Worm (Caenorhabditis elegans): Measurements from ENCODE around the gene iglr-1.

Gene iglr-1

DNA sequence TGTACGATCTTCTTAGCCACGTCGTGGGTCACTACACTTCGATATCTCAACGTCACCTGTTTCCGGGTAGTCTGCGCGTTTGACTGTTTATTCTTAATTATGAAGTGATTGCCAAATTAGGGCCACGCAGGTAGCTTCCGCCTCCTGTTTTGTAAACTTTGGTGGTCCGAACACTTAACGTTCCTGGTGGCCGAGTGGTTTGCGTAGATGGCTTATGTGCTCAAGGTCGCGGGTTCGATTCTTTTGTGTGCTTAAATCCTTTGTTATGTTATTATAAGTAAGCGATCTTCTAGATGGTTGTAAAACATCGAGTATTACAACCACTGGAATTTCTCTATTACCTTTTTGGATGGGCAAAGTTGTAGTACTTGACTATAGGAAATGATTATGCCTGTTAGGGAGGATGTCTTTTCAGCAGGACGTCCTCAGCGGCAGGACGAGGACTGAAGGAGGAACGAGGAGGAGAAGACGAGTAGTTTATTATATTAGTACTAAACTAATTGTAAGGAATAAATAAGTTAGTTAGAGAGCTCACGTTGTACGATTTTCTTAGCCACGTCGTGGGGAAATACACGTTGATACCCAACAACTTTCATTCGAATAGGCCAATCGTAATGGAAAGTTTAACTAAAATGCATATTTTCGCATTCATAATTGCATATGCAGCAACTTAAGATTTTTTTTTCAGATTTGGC lies 14.2 kb downstream of the iglr-1 start:
- TF ChIP-seq nhr-85 (tag): peak; percentile 7
- no peak for TF ChIP-seq pqm-1 (tag; optimal IDR thresholded peaks at IDR 0.05)
- no peak for TF ChIP-seq nhr-71 (tag; optimal IDR thresholded peaks at IDR 0.05)

DNA sequence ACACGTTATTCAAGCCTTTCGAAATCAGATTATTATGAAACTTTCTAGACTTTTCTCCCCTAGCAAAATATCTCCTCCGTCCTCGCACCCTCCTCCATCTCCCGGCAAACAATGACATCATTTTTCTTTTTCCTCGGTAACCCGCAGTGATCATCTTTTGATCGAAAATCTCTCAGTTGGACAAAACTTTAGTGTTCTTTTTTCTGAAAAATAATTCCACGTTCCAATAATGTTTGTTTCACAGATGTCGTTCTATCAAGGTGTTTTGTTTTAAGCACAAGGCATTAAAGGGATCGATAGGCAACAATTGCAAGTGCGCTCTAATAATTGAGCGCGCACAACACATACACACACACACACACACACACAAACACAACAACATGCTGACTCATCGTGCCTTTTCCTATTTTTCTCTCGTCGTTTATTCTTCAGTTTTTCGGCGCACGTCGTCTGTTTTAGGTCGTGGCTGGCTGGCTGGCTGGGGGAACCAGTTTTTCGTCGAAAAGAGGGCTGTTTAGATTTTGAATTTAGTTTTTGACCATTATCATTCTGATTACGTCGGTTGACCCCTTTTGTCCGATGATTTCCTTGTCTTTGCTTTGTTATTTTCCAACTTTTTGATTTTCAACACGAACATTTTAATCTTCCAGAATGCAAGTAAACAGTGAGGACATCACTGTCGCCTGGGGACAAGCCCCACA lies 15.6 kb downstream of the iglr-1 start, which contains the start of gene F20D1.3:
F20D1.3 (plus strand) TSS at position 651 of the 701 bp plus-strand sequence.
- peak; percentile 77 for TF ChIP-seq jun-1 (tag; optimal IDR thresholded peaks at IDR 0.05)
- TF ChIP-seq tlp-1 (tag; optimal IDR thresholded peaks at IDR 0.05): no peak
- TF ChIP-seq alr-1 (tag; optimal IDR thresholded peaks at IDR 0.05; ENCODE audit: borderline replicate concordance): no peak
- peak; percentile 68 for TF ChIP-seq C16A3.4 (tag; optimal IDR thresholded peaks at IDR 0.05)
- no peak for TF ChIP-seq aly-2 (tag; optimal IDR thresholded peaks at IDR 0.05)
- peak; percentile 55 for TF ChIP-seq nhr-47 (tag; optimal IDR thresholded peaks at IDR 0.05)
- peak; percentile 11 for TF ChIP-seq nhr-90 (tag; optimal IDR thresholded peaks at IDR 0.05; ENCODE audit: poor library complexity)
- peak; percentile 11 for TF ChIP-seq nhr-77 (tag; optimal IDR thresholded peaks at IDR 0.05)
- peak; percentile 97 for TF ChIP-seq fos-1 (tag; optimal IDR thresholded peaks at IDR 0.05)
- peak; percentile 8 to 42 for TF ChIP-seq efl-1 (optimal IDR thresholded peaks at IDR 0.05)
- peak in 1 of 2 experiments; percentile 15 for TF ChIP-seq efl-1 (GFP tag; optimal IDR thresholded peaks at IDR 0.05 in 1 of 2)
- no peak for TF ChIP-seq mab-9 (GFP tag; IDR thresholded peaks at IDR 0.05)
- TF ChIP-seq mef-2 (tag; optimal IDR thresholded peaks at IDR 0.05): no peak
- peak; percentile 44 for TF ChIP-seq swsn-7 (tag; optimal IDR thresholded peaks at IDR 0.05)
- TF ChIP-seq elt-2 (tag; optimal IDR thresholded peaks at IDR 0.05): no peak
- peak; percentile 71 for TF ChIP-seq mep-1 (tag; optimal IDR thresholded peaks at IDR 0.05)
- TF ChIP-seq lsy-2 (tag; optimal IDR thresholded peaks at IDR 0.05): peak in 1 of 2 experiments; percentile 65
- TF ChIP-seq dpl-1 (GFP tag; optimal IDR thresholded peaks at IDR 0.05): peak in 2 of 3 experiments; percentile 40 to 43
- no peak for TF ChIP-seq C04F5.9 (tag; optimal IDR thresholded peaks at IDR 0.05)
- TF ChIP-seq nhr-85 (tag): peak; percentile 91
- TF ChIP-seq irx-1 (tag; optimal IDR thresholded peaks at IDR 0.05): peak; percentile 36
- peak; percentile 34 for TF ChIP-seq unc-130 (tag; optimal IDR thresholded peaks at IDR 0.05)
- TF ChIP-seq grh-1 (GFP tag; IDR thresholded peaks at IDR 0.05): peak; percentile 46
- TF ChIP-seq xbp-1 (tag; optimal IDR thresholded peaks at IDR 0.05): peak; percentile 6
- peak; percentile 60 for TF ChIP-seq tbx-2 (tag; optimal IDR thresholded peaks at IDR 0.05)
- no peak for TF ChIP-seq pax-3 (tag; optimal IDR thresholded peaks at IDR 0.05)
- TF ChIP-seq vab-15 (tag; optimal IDR thresholded peaks at IDR 0.05): no peak
- TF ChIP-seq skn-1 (tag; optimal IDR thresholded peaks at IDR 0.05): peak; percentile 65
- peak; percentile 60 for TF ChIP-seq blmp-1 (tag; optimal IDR thresholded peaks at IDR 0.05)
- TF ChIP-seq pqm-1 (tag; optimal IDR thresholded peaks at IDR 0.05): no peak
- peak; percentile 4 for TF ChIP-seq snpc-4 (tag; optimal IDR thresholded peaks at IDR 0.05)
- TF ChIP-seq fkh-8 (tag; optimal IDR thresholded peaks at IDR 0.05): peak; percentile 75
- no peak for TF ChIP-seq lin-39 (tag; optimal IDR thresholded peaks at IDR 0.05)
- TF ChIP-seq unc-98 (GFP tag; IDR thresholded peaks at IDR 0.05): no peak
- TF ChIP-seq hlh-4 (tag; optimal IDR thresholded peaks at IDR 0.05): no peak
- TF ChIP-seq snu-23 (GFP tag; optimal IDR thresholded peaks at IDR 0.05): peak; percentile 78
- TF ChIP-seq nhr-11 (tag; optimal IDR thresholded peaks at IDR 0.05): no peak
- peak in 1 of 2 experiments; percentile 34 for TF ChIP-seq mdl-1 (tag; optimal IDR thresholded peaks at IDR 0.05)
- TF ChIP-seq nhr-20 (tag; optimal IDR thresholded peaks at IDR 0.05): peak; percentile 66
- TF ChIP-seq sptf-1 (tag; optimal IDR thresholded peaks at IDR 0.05): no peak
- TF ChIP-seq nhr-71 (tag; optimal IDR thresholded peaks at IDR 0.05): peak; percentile 78
- no peak for TF ChIP-seq unc-62 (GFP tag; optimal IDR thresholded peaks at IDR 0.05)
- no peak for TF ChIP-seq F16B12.6 (tag; optimal IDR thresholded peaks at IDR 0.05)
- TF ChIP-seq ceh-82 (tag; optimal IDR thresholded peaks at IDR 0.05): peak in 2 of 3 experiments; percentile 16
- TF ChIP-seq nhr-237 (tag; optimal IDR thresholded peaks at IDR 0.05): peak; percentile 26
- TF ChIP-seq lin-35 (GFP tag; optimal IDR thresholded peaks at IDR 0.05): peak; percentile 35 to 63
- peak; percentile 72 for TF ChIP-seq lin-13 (GFP tag; optimal IDR thresholded peaks at IDR 0.05)
- peak; percentile 91 for TF ChIP-seq lin-14 (GFP tag; optimal IDR thresholded peaks at IDR 0.05)
- TF ChIP-seq dsc-1 (tag; optimal IDR thresholded peaks at IDR 0.05): peak; percentile 14

Measured in whole organism, L1 larva.